Worm (Caenorhabditis elegans): Measurements from ENCODE around the gene gtr-1.

gtr-1 gene

ce11 chrX:768061-768646 is 34.4 kb upstream of the gtr-1 start, which contains the start of the genes trap-2 and ile-2 (continued):
- TF ChIP-seq nhr-237 (tag; optimal IDR thresholded peaks at IDR 0.05): peak; percentile 70
- TF ChIP-seq ztf-4 (tag; optimal IDR thresholded peaks at IDR 0.05): peak; percentile 70
- TF ChIP-seq mep-1 (tag; optimal IDR thresholded peaks at IDR 0.05): peak; percentile 87
- peak; percentile 92 for TF ChIP-seq nhr-20 (tag; optimal IDR thresholded peaks at IDR 0.05)
- TF ChIP-seq efl-3 (GFP tag; optimal IDR thresholded peaks at IDR 0.05): no peak
- peak; percentile 39 for TF ChIP-seq nhr-11 (tag; optimal IDR thresholded peaks at IDR 0.05)
- peak; percentile 93 for TF ChIP-seq nhr-85 (tag)
- TF ChIP-seq pqm-1 (tag; optimal IDR thresholded peaks at IDR 0.05): no peak
- TF ChIP-seq sptf-1 (tag; optimal IDR thresholded peaks at IDR 0.05): no peak
- no peak for TF ChIP-seq ces-1 (GFP tag; optimal IDR thresholded peaks at IDR 0.05)
- peak; percentile 83 for TF ChIP-seq unc-86 (tag; optimal IDR thresholded peaks at IDR 0.05)
- peak; percentile 94 for TF ChIP-seq snu-23 (GFP tag; optimal IDR thresholded peaks at IDR 0.05)
- TF ChIP-seq lin-35 (GFP tag; optimal IDR thresholded peaks at IDR 0.05): peak; percentile 85 to 88
- peak; percentile 84 to 96 (median 84) for TF ChIP-seq ceh-82 (tag; optimal IDR thresholded peaks at IDR 0.05)
- peak; percentile 90 for TF ChIP-seq jun-1 (tag; optimal IDR thresholded peaks at IDR 0.05)
- no peak for TF ChIP-seq hlh-17 (GFP tag; optimal IDR thresholded peaks at IDR 0.05; ENCODE audit: borderline replicate concordance)
- peak; percentile 64 for TF ChIP-seq lin-39 (tag; optimal IDR thresholded peaks at IDR 0.05)
- TF ChIP-seq ama-1 (optimal IDR thresholded peaks at IDR 0.05): no peak
- TF ChIP-seq pag-3 (tag; optimal IDR thresholded peaks at IDR 0.05; ENCODE audit: borderline replicate concordance, insufficient read depth): no peak
- peak; percentile 92 for TF ChIP-seq nhr-90 (tag; optimal IDR thresholded peaks at IDR 0.05; ENCODE audit: poor library complexity)
- peak; percentile 91 for TF ChIP-seq xbp-1 (tag; optimal IDR thresholded peaks at IDR 0.05)
- TF ChIP-seq ztf-11 (tag; optimal IDR thresholded peaks at IDR 0.05): peak in 1 of 2 experiments; percentile 40
- peak; percentile 94 for TF ChIP-seq C16A3.4 (tag; optimal IDR thresholded peaks at IDR 0.05)
- peak; percentile 91 for TF ChIP-seq swsn-7 (tag; optimal IDR thresholded peaks at IDR 0.05)
- peak; percentile 7 for TF ChIP-seq C04F5.9 (tag; optimal IDR thresholded peaks at IDR 0.05)
- TF ChIP-seq Y116A8C.19 (tag; optimal IDR thresholded peaks at IDR 0.05; ENCODE audit: borderline replicate concordance): no peak
- peak; percentile 65 for TF ChIP-seq vab-15 (tag; optimal IDR thresholded peaks at IDR 0.05)
- TF ChIP-seq nhr-71 (tag; optimal IDR thresholded peaks at IDR 0.05): peak; percentile 95
- no peak for TF ChIP-seq aha-1 (tag; optimal IDR thresholded peaks at IDR 0.05)
- TF ChIP-seq unc-130 (tag; optimal IDR thresholded peaks at IDR 0.05): peak; percentile 88
- no peak for TF ChIP-seq ceh-63 (GFP tag; optimal IDR thresholded peaks at IDR 0.05)
- TF ChIP-seq rnt-1 (tag; optimal IDR thresholded peaks at IDR 0.05): peak; percentile 93
- peak; percentile 55; the same call in 1 of the 2 replicates for TF ChIP-seq ceh-88 (GFP tag; IDR thresholded peaks at IDR 0.05)

ce11 chrX:769550-769949 is 33.0 kb upstream of the gtr-1 start:
- TF ChIP-seq nhr-237 (tag; optimal IDR thresholded peaks at IDR 0.05) (no peak), efl-1 (optimal IDR thresholded peaks at IDR 0.05) (no peak), efl-1 (GFP tag; optimal IDR thresholded peaks at IDR 0.05 in 1 of 2) (peak in 1 of 2 experiments; percentile 55)

- TF ChIP-seq fkh-4 (tag; optimal IDR thresholded peaks at IDR 0.05; ENCODE audit: borderline replicate concordance): no peak
- no peak for TF ChIP-seq nhr-71 (tag; optimal IDR thresholded peaks at IDR 0.05)
- no peak for TF ChIP-seq unc-98 (GFP tag; IDR thresholded peaks at IDR 0.05)
- TF ChIP-seq aha-1 (tag; optimal IDR thresholded peaks at IDR 0.05): no peak
- TF ChIP-seq nhr-11 (tag; optimal IDR thresholded peaks at IDR 0.05): no peak
- no peak for TF ChIP-seq ceh-90 (tag; optimal IDR thresholded peaks at IDR 0.05)
Measured at ce11 chrX:770537-770936, 32.0 kb upstream of the gtr-1 start, which contains the start of gene T04G9.7. T04G9.7 (plus strand) TSS chrX:770837.

- TF ChIP-seq nhr-47 (tag; optimal IDR thresholded peaks at IDR 0.05): no peak
- TF ChIP-seq unc-86 (tag; optimal IDR thresholded peaks at IDR 0.05): no peak
- peak; percentile 56 for TF ChIP-seq blmp-1 (tag; optimal IDR thresholded peaks at IDR 0.05)
- no peak for TF ChIP-seq zag-1 (tag; optimal IDR thresholded peaks at IDR 0.05)
- TF ChIP-seq sptf-1 (tag; optimal IDR thresholded peaks at IDR 0.05): no peak
- peak; percentile 79 for TF ChIP-seq nhr-85 (tag)
- TF ChIP-seq ztf-11 (tag; optimal IDR thresholded peaks at IDR 0.05): no peak
- no peak for TF ChIP-seq fkh-8 (tag; optimal IDR thresholded peaks at IDR 0.05)
- peak; percentile 5 for TF ChIP-seq nhr-20 (tag; optimal IDR thresholded peaks at IDR 0.05)
- TF ChIP-seq nhr-11 (tag; optimal IDR thresholded peaks at IDR 0.05): no peak
- no peak for TF ChIP-seq lin-15B (tag; optimal IDR thresholded peaks at IDR 0.05)
- no peak for TF ChIP-seq skn-1 (tag; optimal IDR thresholded peaks at IDR 0.05)
- no peak for TF ChIP-seq aly-2 (tag; optimal IDR thresholded peaks at IDR 0.05)
- TF ChIP-seq ceh-90 (tag; optimal IDR thresholded peaks at IDR 0.05): no peak
- TF ChIP-seq efl-3 (GFP tag; optimal IDR thresholded peaks at IDR 0.05): no peak
- no peak for TF ChIP-seq zip-4 (GFP tag; optimal IDR thresholded peaks at IDR 0.05)
- TF ChIP-seq fkh-10 (GFP tag; optimal IDR thresholded peaks at IDR 0.05): no peak
- TF ChIP-seq nhr-84 (tag; optimal IDR thresholded peaks at IDR 0.05): no peak
- TF ChIP-seq unc-98 (GFP tag; IDR thresholded peaks at IDR 0.05): no peak
Measured at ce11 chrX:772184-772583, 30.4 kb upstream of the gtr-1 start, which contains the start of gene T04G9.4. T04G9.4 (plus strand) TSS chrX:772476.
